Worm (Caenorhabditis elegans) whole organism, L4 larva: ENCODE results near the gene F54E4.2.
A peak's percentile ranks its signal among the peaks of the same experiment; 100 is the strongest.

Experiments
- D1046.2 ChIP-seq: fragments of 200-800 bp; sonication (Bioruptor generic); IDR thresholded peaks from 2 replicates; pipeline ENCODE4 v1.3.6; 2022; ENCODE audit warnings: missing genetic modification characterization, missing compliant biosample characterization
- F10B5.3 ChIP-seq: sonication (generic microtip); optimal IDR thresholded peaks from 2 replicates; lab custom pipeline; 2016; ENCODE audit warnings: mild to moderate bottlenecking, missing genetic modification characterization, missing compliant biosample characterization
- F26F4.8 ChIP-seq: fragments of 200-800 bp; sonication (Bioruptor generic); conservative IDR thresholded peaks from 2 replicates; pipeline ENCODE4 v1.3.6; 2022; ENCODE audit warnings: missing genetic modification characterization, missing compliant biosample characterization
- F37D6.2 ChIP-seq: sonication (generic microtip); optimal IDR thresholded peaks from 2 replicates; lab custom pipeline; 2016; ENCODE audit warnings: mild to moderate bottlenecking, missing genetic modification characterization, missing compliant biosample characterization
- F44E2.7 ChIP-seq: fragments of 200-800 bp; sonication (Bioruptor generic); IDR thresholded peaks from 2 replicates; pipeline ENCODE4 v2.1.2; 2022; ENCODE audit warnings: missing genetic modification characterization, missing compliant biosample characterization
- F49E8.2 ChIP-seq: sonication (generic microtip); optimal IDR thresholded peaks from 2 replicates; lab custom pipeline; 2016; ENCODE audit warnings: missing compliant biosample characterization, mild to moderate bottlenecking, missing genetic modification characterization, borderline replicate concordance
- R02D3.7 ChIP-seq: fragments of 150-350 bp; sonication (generic microtip); optimal IDR thresholded peaks from 3 replicates; lab custom pipeline; 2014; ENCODE audit warnings: missing biosample characterization, missing genetic modification characterization
- Y5F2A.4 ChIP-seq: fragments of 200-800 bp; sonication (Bioruptor generic); optimal IDR thresholded peaks from 2 replicates; lab custom pipeline; 2018; ENCODE audit warnings: mild to moderate bottlenecking, missing genetic modification characterization, missing compliant biosample characterization
- Y75B8A.6 ChIP-seq: fragments of 200-800 bp; sonication (Bioruptor generic); IDR thresholded peaks from 2 replicates; pipeline ENCODE4 v1.3.6; 2022; ENCODE audit warnings: missing genetic modification reagents, missing genetic modification characterization, missing compliant biosample characterization
- ZK337.2 ChIP-seq: fragments of 200-800 bp; sonication (Bioruptor generic); IDR thresholded peaks from 2 replicates; pipeline ENCODE4 v1.3.6; 2022; ENCODE audit warnings: missing genetic modification reagents, missing genetic modification characterization, missing compliant biosample characterization
- ZK546.5 ChIP-seq, 2 experiments: sonication (generic microtip); optimal IDR thresholded peaks; 2 replicates each; lab custom pipeline; 2017; ENCODE audit warnings: missing biosample characterization in 2 of 2, missing genetic modification characterization in 2 of 2
- aha-1 ChIP-seq: fragments of 150-350 bp; peaks from one replicate; lab custom pipeline; 2014; ENCODE audit warnings: missing biosample characterization, missing genetic modification characterization
- aly-2 ChIP-seq: sonication (generic microtip); optimal IDR thresholded peaks from 2 replicates; lab custom pipeline; 2018; ENCODE audit warnings: missing biosample characterization, missing genetic modification characterization
- ama-1 ChIP-seq: fragments of 150-350 bp; optimal IDR thresholded peaks from 2 replicates; lab custom pipeline; 2014; ENCODE audit warnings: inconsistent platforms, mixed read lengths
- daf-16 ChIP-seq, 3 experiments: sonication (generic microtip); optimal IDR thresholded peaks; 2 replicates each; lab custom pipeline; 2016 to 2017; ENCODE audit warnings: missing genetic modification characterization in 3 of 3, missing genetic modification reagents in 3 of 3, mild to moderate bottlenecking in 2 of 3, missing compliant biosample characterization in 2 of 3, missing biosample characterization in 1 of 3, moderate library complexity in 1 of 3
- daf-8 ChIP-seq: fragments of 200-800 bp; sonication (Bioruptor generic); IDR thresholded peaks from 2 replicates; pipeline ENCODE4 v1.3.6; 2022; ENCODE audit warnings: missing genetic modification characterization, missing compliant biosample characterization
- dpl-1 ChIP-seq: fragments of 150-350 bp; optimal IDR thresholded peaks from 2 replicates; lab custom pipeline; 2014; ENCODE audit warnings: missing biosample characterization, missing genetic modification reagents, missing genetic modification characterization
- duxl-1 ChIP-seq: sonication (generic microtip); optimal IDR thresholded peaks from 2 replicates; lab custom pipeline; 2016; ENCODE audit warnings: mild to moderate bottlenecking, missing genetic modification characterization, moderate library complexity, missing compliant biosample characterization; ENCODE audit not compliant: poor library complexity
- dve-1 ChIP-seq: sonication (generic microtip); optimal IDR thresholded peaks from 2 replicates; lab custom pipeline; 2017; ENCODE audit warnings: antibody characterized with exemption, mild to moderate bottlenecking, missing genetic modification characterization, missing compliant biosample characterization; ENCODE audit not compliant: insufficient read depth
- fkh-10 ChIP-seq: fragments of 150-350 bp; optimal IDR thresholded peaks from 2 replicates; lab custom pipeline; 2014; ENCODE audit warnings: missing biosample characterization, missing genetic modification reagents, missing genetic modification characterization
- hmg-1.1 ChIP-seq: fragments of 200-800 bp; sonication (Bioruptor generic); IDR thresholded peaks from 2 replicates; pipeline ENCODE4 v1.3.6; 2022; ENCODE audit warnings: missing genetic modification reagents, missing genetic modification characterization, missing compliant biosample characterization
- lin-15B ChIP-seq: fragments of 150-350 bp; sonication (generic microtip); optimal IDR thresholded peaks from 3 replicates; lab custom pipeline; 2014; ENCODE audit warnings: missing biosample characterization, missing genetic modification characterization
- mdt-29 ChIP-seq: fragments of 200-800 bp; sonication (Bioruptor generic); IDR thresholded peaks from 2 replicates; pipeline ENCODE4 v1.3.6; 2022; ENCODE audit warnings: missing genetic modification reagents, missing genetic modification characterization, missing compliant biosample characterization
- mxl-2 ChIP-seq: fragments of 200-800 bp; sonication (Bioruptor generic); conservative IDR thresholded peaks from 2 replicates; pipeline ENCODE4 v1.3.6; 2022; ENCODE audit warnings: missing genetic modification reagents, missing genetic modification characterization, missing compliant biosample characterization
- nhr-11 ChIP-seq: fragments of 150-350 bp; optimal IDR thresholded peaks from 2 replicates; lab custom pipeline; 2014; ENCODE audit warnings: missing biosample characterization, missing genetic modification characterization
- nhr-25 ChIP-seq: sonication (generic microtip); optimal IDR thresholded peaks from 2 replicates; lab custom pipeline; 2017; ENCODE audit warnings: missing genetic modification characterization, mild to moderate bottlenecking, missing compliant biosample characterization, antibody characterized with exemption, moderate library complexity, borderline replicate concordance; ENCODE audit not compliant: insufficient read depth
- nhr-48 ChIP-seq: sonication (generic microtip); optimal IDR thresholded peaks from 2 replicates; lab custom pipeline; 2016; ENCODE audit warnings: mild to moderate bottlenecking, missing genetic modification characterization, missing compliant biosample characterization
- nhr-6 ChIP-seq: fragments of 150-350 bp; optimal IDR thresholded peaks from 2 replicates; lab custom pipeline; 2014; ENCODE audit warnings: missing biosample characterization, missing genetic modification characterization
- sdz-12 ChIP-seq: fragments of 200-800 bp; sonication (Bioruptor generic); optimal IDR thresholded peaks from 2 replicates; lab custom pipeline; 2018; ENCODE audit warnings: mild to moderate bottlenecking, missing genetic modification characterization, missing compliant biosample characterization
- set-16 ChIP-seq: fragments of 200-800 bp; sonication (Bioruptor generic); IDR thresholded peaks from 2 replicates; pipeline ENCODE4 v1.3.6; 2022; ENCODE audit warnings: missing genetic modification reagents, missing genetic modification characterization, missing compliant biosample characterization
- snpc-1.2 ChIP-seq: fragments of 200-800 bp; sonication (Bioruptor generic); IDR thresholded peaks from 2 replicates; pipeline ENCODE4 v1.3.6; 2022; ENCODE audit warnings: missing genetic modification reagents, missing genetic modification characterization, missing compliant biosample characterization
- snpc-4 ChIP-seq: fragments of 150-350 bp; optimal IDR thresholded peaks from 2 replicates; lab custom pipeline; 2014; ENCODE audit warnings: missing biosample characterization, missing genetic modification characterization
- tag-97 ChIP-seq: fragments of 200-800 bp; sonication (Bioruptor generic); IDR thresholded peaks from 2 replicates; pipeline ENCODE4 v1.3.6; 2022; ENCODE audit warnings: missing genetic modification characterization, missing compliant biosample characterization
- unc-62 ChIP-seq, 3 experiments: fragments of 150-350 bp in 1 of 3; sonication (generic microtip); optimal IDR thresholded peaks in 2 of 3; peaks in 1 of 3; 1 replicate in 1 of 3; 2 replicates in 2 of 3; lab custom pipeline; 2014 to 2017; ENCODE audit warnings: missing biosample characterization in 3 of 3, missing genetic modification characterization in 3 of 3, missing genetic modification reagents in 3 of 3, missing genotype in 1 of 3
- zag-1 ChIP-seq: fragments of 150-350 bp; optimal IDR thresholded peaks from 2 replicates; lab custom pipeline; 2014; ENCODE audit warnings: missing biosample characterization, missing genetic modification characterization
- zfp-2 ChIP-seq: sonication (generic microtip); optimal IDR thresholded peaks from 2 replicates; lab custom pipeline; 2016; ENCODE audit warnings: mild to moderate bottlenecking, missing genetic modification characterization, missing compliant biosample characterization
- ztf-11 ChIP-seq: fragments of 150-350 bp; optimal IDR thresholded peaks from 2 replicates; lab custom pipeline; 2014; ENCODE audit warnings: missing biosample characterization, missing genetic modification characterization

The F54E4.2 gene

DNA sequence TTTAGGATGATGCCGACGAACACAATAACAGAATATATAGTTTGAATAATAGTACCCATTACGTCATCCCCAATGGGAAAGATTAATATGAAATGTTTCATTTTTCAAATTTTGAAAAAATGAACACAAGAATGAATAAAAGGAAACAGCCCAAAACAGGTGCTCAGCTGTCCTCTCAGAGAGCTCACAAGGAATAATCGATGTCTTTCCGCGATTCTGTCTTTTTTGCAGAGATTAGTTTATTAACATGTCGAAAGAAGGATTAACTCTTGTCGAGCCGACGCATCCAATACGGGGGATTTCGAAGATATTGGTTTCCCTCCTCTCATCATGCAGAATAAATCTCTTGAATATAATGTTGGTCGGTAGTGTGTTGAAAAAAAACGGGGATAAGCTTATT is at the start of gene F54E4.2:
F54E4.2 (minus strand) TSS at position 101 of the 400 bp plus-strand sequence.
- TF ChIP-seq Y5F2A.4 (GFP tag; lab: Kevin White, UChicago) (no peak), ZK546.5 (tag; optimal IDR thresholded peaks at IDR 0.05; lab: Kevin White, UChicago) (no peak), unc-62 (GFP tag; optimal IDR thresholded peaks at IDR 0.05 in 1 of 2; lab: Kevin White, UChicago) (peak in 1 of 2 experiments; percentile 51), unc-62 (tag; optimal IDR thresholded peaks at IDR 0.05; lab: Kevin White, UChicago) (no peak), nhr-48 (tag; lab: Kevin White, UChicago) (no peak), lin-15B (tag; lab: Kevin White, UChicago) (no peak)

- TF ChIP-seq nhr-11 (peak; percentile 33), D1046.2 (GFP tag; lab: Robert Waterston, UW) (no peak), dve-1 (tag; lab: Kevin White, UChicago) (no peak)
These were observed 45.3 kb upstream of the F54E4.2 start, which contains the start of gene slt-1 for ce11 chrX:14674028-14674427. Gene slt-1, plus strand, starts transcription at chrX:14674328.

- no peak for TF ChIP-seq F49E8.2
- no peak for TF ChIP-seq zfp-2 (tag; lab: Kevin White, UChicago)
- peak in 1 of 2 experiments; percentile 55 for TF ChIP-seq unc-62 (GFP tag; optimal IDR thresholded peaks at IDR 0.05 in 1 of 2; lab: Kevin White, UChicago)
- no peak for TF ChIP-seq unc-62 (tag; optimal IDR thresholded peaks at IDR 0.05; lab: Kevin White, UChicago)
- no peak for TF ChIP-seq Y75B8A.6 (GFP tag; lab: Robert Waterston, UW)
- TF ChIP-seq ztf-11 (tag; lab: Kevin White, UChicago), result no peak
- TF ChIP-seq aha-1 (tag; lab: Kevin White, UChicago), result peak; percentile 87
- TF ChIP-seq ama-1 (lab: Kevin White, UChicago), result no peak
These were observed 42.6 kb upstream of the F54E4.2 start for ce11 chrX:14671300-14671699.

ce11 chrX:14664028-14664427 is 35.3 kb upstream of the F54E4.2 start, which contains the start of gene C26G2.2:
Gene C26G2.2, plus strand, starts transcription at chrX:14664328.
- TF ChIP-seq unc-62 (GFP tag; optimal IDR thresholded peaks at IDR 0.05 in 1 of 2; lab: Kevin White, UChicago) (peak in 1 of 2 experiments; percentile 71), unc-62 (tag; optimal IDR thresholded peaks at IDR 0.05; lab: Kevin White, UChicago) (no peak), F26F4.8 (GFP tag; lab: Robert Waterston, UW) (no peak)

ce11 chrX:14662460-14662859 is 33.7 kb upstream of the F54E4.2 start:
- TF ChIP-seq R02D3.7 (tag; lab: Kevin White, UChicago) (no peak), tag-97 (GFP tag; lab: Robert Waterston, UW) (no peak), unc-62 (GFP tag; optimal IDR thresholded peaks at IDR 0.05 in 1 of 2; lab: Kevin White, UChicago) (peak in 1 of 2 experiments; percentile 12), unc-62 (tag; optimal IDR thresholded peaks at IDR 0.05; lab: Kevin White, UChicago) (no peak)

DNA sequence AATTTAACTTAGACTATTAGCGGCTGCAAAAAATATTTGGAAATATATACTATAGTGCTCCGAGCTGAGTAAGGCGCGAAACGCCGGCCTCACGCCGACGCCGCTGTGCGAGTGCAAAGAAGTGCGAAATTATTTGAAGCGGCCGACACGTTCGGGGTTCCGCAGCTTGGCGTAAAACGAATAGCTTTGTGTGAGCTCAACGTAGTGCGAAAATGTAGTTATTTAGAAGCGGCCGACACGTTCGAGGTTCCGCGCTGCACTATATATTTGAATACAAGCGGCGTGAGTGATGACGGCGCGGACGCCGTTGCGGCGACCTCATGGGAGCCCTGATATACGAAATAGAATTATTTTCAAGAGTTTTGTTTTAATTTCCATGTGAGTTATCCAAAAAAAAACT is 33.2 kb upstream of the F54E4.2 start:
- no peak for TF ChIP-seq R02D3.7 (tag; lab: Kevin White, UChicago)
- no peak for TF ChIP-seq sdz-12 (GFP tag; lab: Kevin White, UChicago)
- TF ChIP-seq snpc-1.2, result no peak
- no peak for TF ChIP-seq daf-8
- TF ChIP-seq F10B5.3, result no peak
- TF ChIP-seq F37D6.2 (tag; lab: Kevin White, UChicago), result no peak
- no peak for TF ChIP-seq fkh-10
- no peak for TF ChIP-seq aly-2 (tag; lab: Kevin White, UChicago)
- no peak for TF ChIP-seq daf-16 (GFP tag; optimal IDR thresholded peaks at IDR 0.05; lab: Kevin White, UChicago)
- no peak for TF ChIP-seq daf-16 (tag; optimal IDR thresholded peaks at IDR 0.05; lab: Kevin White, UChicago)

- no peak for TF ChIP-seq hmg-1.1 (GFP tag; lab: Robert Waterston, UW)
- no peak for TF ChIP-seq nhr-25 (tag; lab: Kevin White, UChicago)
- TF ChIP-seq mxl-2 (GFP tag; lab: Robert Waterston, UW), result no peak
- TF ChIP-seq fkh-10, result no peak
- TF ChIP-seq nhr-6 (tag; lab: Kevin White, UChicago), result no peak
- no peak for TF ChIP-seq snpc-4
- TF ChIP-seq duxl-1 (tag; lab: Kevin White, UChicago), result no peak
- no peak for TF ChIP-seq set-16 (GFP tag; lab: Robert Waterston, UW)
- no peak for TF ChIP-seq F37D6.2 (tag; lab: Kevin White, UChicago)
- no peak for TF ChIP-seq daf-16 (GFP tag; optimal IDR thresholded peaks at IDR 0.05; lab: Kevin White, UChicago)
- no peak for TF ChIP-seq daf-16 (tag; optimal IDR thresholded peaks at IDR 0.05; lab: Kevin White, UChicago)
- TF ChIP-seq mdt-29 (GFP tag; lab: Robert Waterston, UW), result no peak
- TF ChIP-seq dpl-1, result no peak
- TF ChIP-seq zag-1 (tag; lab: Kevin White, UChicago), result no peak
- no peak for TF ChIP-seq F44E2.7 (GFP tag; lab: Robert Waterston, UW)
- no peak for TF ChIP-seq ZK546.5 (tag; optimal IDR thresholded peaks at IDR 0.05; lab: Kevin White, UChicago)
- TF ChIP-seq ZK337.2 (GFP tag; lab: Robert Waterston, UW), result no peak
These were observed 30.7 kb upstream of the F54E4.2 start for ce11 chrX:14659454-14659853.
